Fruit fly (Drosophila melanogaster) Kc167 (cell line): Measurements from ENCODE around the gene mRpS6.

ENCODE experiments used
- h ChIP-seq: fragments of >200 bp; optimal IDR thresholded peaks from 3 replicates; lab custom pipeline; 2018; ENCODE audit warnings: missing external identifiers
- psq ChIP-seq: fragments of >200 bp; optimal IDR thresholded peaks from 2 replicates; lab custom pipeline; 2017; ENCODE audit warnings: missing external identifiers
- ttk ChIP-seq: sonication (Bioruptor generic); optimal IDR thresholded peaks from 2 replicates; lab custom pipeline; 2017; ENCODE audit warnings: missing external identifiers

DNA sequence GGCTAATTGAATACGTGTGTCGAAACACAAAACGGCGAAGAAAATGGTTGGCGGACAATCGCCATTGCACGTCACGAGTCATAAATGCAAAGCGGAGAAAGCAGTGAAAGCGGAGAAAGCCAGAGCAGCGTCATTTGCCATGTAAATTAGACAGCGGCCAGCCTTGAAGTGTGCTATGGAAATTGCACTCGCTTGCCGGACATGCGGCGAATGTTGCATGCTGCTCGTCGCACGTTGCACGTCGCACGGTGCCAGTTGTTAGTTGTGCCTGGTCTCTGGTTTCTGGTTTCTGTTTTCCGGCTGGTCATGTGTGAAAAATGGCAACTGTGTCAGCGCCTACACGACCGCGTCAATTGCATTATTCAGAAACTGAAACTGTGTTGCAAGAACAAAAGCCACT lies 13.1 kb downstream of the mRpS6 start:
- TF ChIP-seq h (lab: Kevin White, UChicago) = no peak
- no peak for TF ChIP-seq ttk (lab: Kevin White, UChicago)
- TF ChIP-seq psq (lab: Kevin White, UChicago) = no peak
